Fruit fly (Drosophila melanogaster): ENCODE data around the gene twin.

twin gene

DNA sequence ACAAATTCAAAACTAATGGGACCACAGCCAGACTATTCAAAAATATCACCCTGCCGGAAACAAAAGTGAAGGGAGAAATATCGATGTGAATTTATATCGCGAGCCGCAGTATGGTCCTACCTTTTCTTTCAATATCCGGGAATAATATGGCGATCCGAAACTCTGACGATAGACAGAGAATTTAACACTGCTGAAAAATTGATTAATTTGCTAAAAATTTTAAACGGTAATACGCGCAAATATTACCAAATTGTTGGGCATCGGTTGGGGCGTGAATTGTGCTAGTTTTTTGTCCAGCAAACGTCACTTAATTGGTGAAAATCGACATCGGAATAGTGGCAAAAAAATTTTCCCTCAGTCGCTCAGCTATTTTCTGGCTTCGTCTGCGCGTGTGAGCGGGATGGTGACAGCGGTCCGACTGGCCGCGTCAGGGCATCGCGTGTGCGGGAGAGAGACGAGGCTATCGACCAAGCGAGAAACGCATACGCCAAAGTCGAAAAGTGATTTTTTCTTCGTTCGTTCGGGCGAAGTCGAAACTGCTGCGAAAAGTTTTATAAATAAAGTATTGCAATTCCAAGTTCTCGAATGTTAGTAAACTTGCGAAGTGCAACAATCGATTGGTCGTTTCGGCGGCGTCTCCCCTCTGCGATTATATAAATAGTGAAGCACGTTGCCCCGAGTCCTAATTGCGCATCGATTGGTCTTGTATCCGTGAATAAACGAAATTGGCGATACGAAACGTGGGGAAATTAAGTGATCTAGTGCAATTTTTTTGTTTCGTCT, 8.8 kb upstream of the twin start, which contains the start of gene mask (continued):
- TF ChIP-seq tup (GFP tag; optimal IDR thresholded peaks at IDR 0.05) (peak; percentile 31), CG15696 (tag; optimal IDR thresholded peaks at IDR 0.05) (peak; percentile 15), z (GFP tag; IDR thresholded peaks at IDR 0.05) (no peak), ssp (GFP tag; IDR thresholded peaks at IDR 0.05) (peak; percentile 39), Neu2 (GFP tag; optimal IDR thresholded peaks at IDR 0.05; ENCODE audit: borderline replicate concordance) (peak; percentile 42), Jarid2 (GFP tag; optimal IDR thresholded peaks at IDR 0.05) (peak; percentile 51), CG18764 (GFP tag; optimal IDR thresholded peaks at IDR 0.05) (peak; percentile 57), CG11093 (GFP tag; IDR thresholded peaks at IDR 0.05) (no peak), E2f2 (GFP tag; IDR thresholded peaks at IDR 0.05) (peak; percentile 61; the same call in 1 of the 2 replicates), rib (GFP tag; IDR thresholded peaks at IDR 0.05) (no peak; the same call in 1 of the 2 replicates), wor (GFP tag; IDR thresholded peaks at IDR 0.05) (no peak), CG17829 (tag; optimal IDR thresholded peaks at IDR 0.05) (peak; percentile 17), PHDP (tag; optimal IDR thresholded peaks at IDR 0.05) (peak; percentile 66), CG7271 (tag; optimal IDR thresholded peaks at IDR 0.05) (peak; percentile 82), gcm (GFP tag; optimal IDR thresholded peaks at IDR 0.05) (peak; percentile 42), CG3163 (GFP tag; optimal IDR thresholded peaks at IDR 0.05) (peak; percentile 71), CG7556 (GFP tag; optimal IDR thresholded peaks at IDR 0.05) (peak; percentile 19), GATAe (GFP tag; conservative IDR thresholded peaks at IDR 0.05) (no peak; the same call in 1 of the 2 replicates), CG14667 (GFP tag; IDR thresholded peaks at IDR 0.05) (peak; percentile 67), ewg (GFP tag; optimal IDR thresholded peaks at IDR 0.05) (peak; percentile 43), CG18011 (GFP tag; optimal IDR thresholded peaks at IDR 0.05) (peak; percentile 64), CG4282 (GFP tag; optimal IDR thresholded peaks at IDR 0.05) (peak; percentile 36), CG6813 (GFP tag; optimal IDR thresholded peaks at IDR 0.05) (peak; percentile 78), zfh2 (GFP tag; optimal IDR thresholded peaks at IDR 0.05) (peak; percentile 81), Taf1 (GFP tag; IDR thresholded peaks at IDR 0.05) (peak; percentile 46; the same call in 1 of the 2 replicates), kah (GFP tag; optimal IDR thresholded peaks at IDR 0.05) (peak; percentile 67), tx (GFP tag; optimal IDR thresholded peaks at IDR 0.05) (peak; percentile 30), CG15514 (GFP tag; optimal IDR thresholded peaks at IDR 0.05) (peak; percentile 76), CG18262 (tag; optimal IDR thresholded peaks at IDR 0.05) (peak; percentile 58), pho (GFP tag; optimal IDR thresholded peaks at IDR 0.05) (peak; percentile 71), CG15073 (GFP tag; optimal IDR thresholded peaks at IDR 0.05) (no peak), ab (GFP tag; optimal IDR thresholded peaks at IDR 0.05) (no peak), CG42726 (GFP tag; IDR thresholded peaks at IDR 0.05; ENCODE audit: partially characterized antibody) (peak; percentile 33; the same call in 1 of the 2 replicates), btn (GFP tag; optimal IDR thresholded peaks at IDR 0.05) (peak; percentile 51), CG2712 (tag; optimal IDR thresholded peaks at IDR 0.05) (peak; percentile 52), dimm (GFP tag; IDR thresholded peaks at IDR 0.05) (0 out of 2 replicates have a peak, but pooled peaks have one; percentile 42), Oli (tag; optimal IDR thresholded peaks at IDR 0.05) (peak; percentile 43), gce (GFP tag; IDR thresholded peaks at IDR 0.05) (peak; percentile 79), CG2129 (GFP tag; IDR thresholded peaks at IDR 0.05; ENCODE audit: partially characterized antibody) (no peak), CG7928 (GFP tag; optimal IDR thresholded peaks at IDR 0.05) (peak; percentile 12), CG15601 (tag; optimal IDR thresholded peaks at IDR 0.05) (peak; percentile 70), lab (GFP tag; optimal IDR thresholded peaks at IDR 0.05) (peak; percentile 87), CG6791 (GFP tag; IDR thresholded peaks at IDR 0.05; ENCODE audit: partially characterized antibody) (peak; percentile 50), CG32772 (GFP tag; IDR thresholded peaks at IDR 0.05) (peak; percentile 61; the same call in 1 of the 2 replicates), Abd-B (GFP tag; optimal IDR thresholded peaks at IDR 0.05) (peak; percentile 21), sc (optimal IDR thresholded peaks at IDR 0.05) (no peak), sc (GFP tag; optimal IDR thresholded peaks at IDR 0.05) (peak; percentile 71), nau (GFP tag; optimal IDR thresholded peaks at IDR 0.05) (peak; percentile 79)
